Fruit fly (Drosophila melanogaster): ENCODE data around the gene CG7579.

Gene CG7579

DNA sequence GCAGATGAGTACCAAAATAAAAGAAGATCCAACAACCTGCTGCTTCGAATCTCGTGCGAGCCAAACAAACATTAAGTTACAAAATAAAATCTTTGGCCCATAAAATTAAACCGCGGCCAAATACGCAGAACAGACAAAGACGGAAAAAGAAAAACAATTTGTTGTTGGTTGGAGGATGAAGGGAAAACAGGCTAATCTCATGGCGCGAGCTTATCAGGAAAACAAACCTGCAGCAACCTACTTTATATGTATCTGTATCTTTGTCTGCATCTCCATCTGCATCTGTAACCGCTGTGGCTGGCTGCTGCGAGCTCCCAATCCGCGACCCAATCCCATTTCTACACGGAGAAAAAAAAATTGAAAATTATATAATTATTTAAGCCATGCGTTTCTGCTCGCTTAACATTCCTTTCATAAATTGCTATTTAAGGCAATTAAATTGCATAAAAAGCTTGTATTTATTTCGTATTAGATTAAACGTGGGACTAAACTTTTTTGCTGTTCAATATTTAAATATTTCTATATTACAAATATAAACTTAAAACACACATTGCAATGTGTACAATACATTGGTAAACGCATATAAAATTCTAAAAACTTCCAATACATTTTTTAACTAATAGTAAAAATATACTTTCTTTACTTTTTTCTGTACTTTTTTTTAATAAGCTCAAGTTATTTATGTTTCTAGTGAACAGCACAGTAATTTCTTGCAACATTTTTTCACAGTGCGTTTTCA, 9.7 kb upstream of the CG7579 start:
- no peak for TF ChIP-seq ovo (GFP tag; optimal IDR thresholded peaks at IDR 0.05)
- TF ChIP-seq CG7101 (tag; optimal IDR thresholded peaks at IDR 0.05) = no peak
- no peak for TF ChIP-seq pad (GFP tag; optimal IDR thresholded peaks at IDR 0.05)
- TF ChIP-seq CG1620 (GFP tag; optimal IDR thresholded peaks at IDR 0.05) = no peak
- TF ChIP-seq cic (GFP tag; optimal IDR thresholded peaks at IDR 0.05) = no peak
- TF ChIP-seq Mnt (GFP tag; optimal IDR thresholded peaks at IDR 0.05) = no peak
- no peak for TF ChIP-seq CG14711 (tag; optimal IDR thresholded peaks at IDR 0.05)
- TF ChIP-seq CG5204 (GFP tag; optimal IDR thresholded peaks at IDR 0.05) = no peak
- no peak for TF ChIP-seq Hr96 (GFP tag; optimal IDR thresholded peaks at IDR 0.05)

DNA sequence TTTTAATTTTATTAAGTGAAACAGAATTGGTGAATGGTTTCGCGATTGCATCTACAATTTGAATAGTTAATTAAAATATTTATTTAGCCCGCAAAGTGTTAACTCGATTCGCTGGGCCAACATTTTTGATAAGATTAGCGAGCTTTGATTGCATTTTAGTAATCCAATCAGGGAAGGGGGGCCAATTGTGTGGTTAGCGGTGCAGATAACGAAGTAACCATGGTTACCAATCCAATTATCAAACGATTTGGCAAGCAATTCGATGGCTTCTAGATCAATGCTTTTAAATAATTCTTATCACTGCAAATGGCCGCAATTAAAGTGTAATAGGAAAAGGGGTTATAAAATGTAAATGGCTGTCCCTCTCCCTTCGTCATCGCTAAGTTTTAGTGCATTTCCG, 9.1 kb upstream of the CG7579 start:
- TF ChIP-seq ovo (GFP tag; optimal IDR thresholded peaks at IDR 0.05) (no peak), tj (GFP tag; optimal IDR thresholded peaks at IDR 0.05) (no peak), CG12768 (GFP tag; optimal IDR thresholded peaks at IDR 0.05) (no peak), pad (GFP tag; optimal IDR thresholded peaks at IDR 0.05) (no peak), CG11617 (GFP tag; optimal IDR thresholded peaks at IDR 0.05) (no peak), CG7101 (tag; optimal IDR thresholded peaks at IDR 0.05) (no peak), kay (GFP tag; ENCODE audit: borderline replicate concordance) (no peak), Clk (GFP tag; optimal IDR thresholded peaks at IDR 0.05) (no peak), Mnt (GFP tag; optimal IDR thresholded peaks at IDR 0.05) (no peak), Crg-1 (GFP tag; optimal IDR thresholded peaks at IDR 0.05) (no peak), bab1 (GFP tag; optimal IDR thresholded peaks at IDR 0.05) (no peak), CG14711 (tag; optimal IDR thresholded peaks at IDR 0.05) (no peak), CG7045 (GFP tag; optimal IDR thresholded peaks at IDR 0.05) (no peak), Hr96 (GFP tag; optimal IDR thresholded peaks at IDR 0.05) (no peak), CG1620 (GFP tag; optimal IDR thresholded peaks at IDR 0.05) (no peak), toe (GFP tag; optimal IDR thresholded peaks at IDR 0.05) (no peak), CG33017 (tag; optimal IDR thresholded peaks at IDR 0.05) (no peak)

- TF ChIP-seq bab1 (GFP tag; optimal IDR thresholded peaks at IDR 0.05) = no peak
- no peak for TF ChIP-seq CG7045 (GFP tag; optimal IDR thresholded peaks at IDR 0.05)
- no peak for TF ChIP-seq CG14711 (tag; optimal IDR thresholded peaks at IDR 0.05)
- TF ChIP-seq CG33017 (tag; optimal IDR thresholded peaks at IDR 0.05) = no peak
- TF ChIP-seq Clk (GFP tag; optimal IDR thresholded peaks at IDR 0.05) = no peak
- no peak for TF ChIP-seq cnc (optimal IDR thresholded peaks at IDR 0.05)
- TF ChIP-seq CG11617 (GFP tag; optimal IDR thresholded peaks at IDR 0.05) = no peak
- TF ChIP-seq cic (GFP tag; optimal IDR thresholded peaks at IDR 0.05) = no peak
- no peak for TF ChIP-seq Crg-1 (GFP tag; optimal IDR thresholded peaks at IDR 0.05)
- no peak for TF ChIP-seq toe (GFP tag; optimal IDR thresholded peaks at IDR 0.05)
Observed at dm6 chr3L:15691968-15692367, 8.7 kb upstream of the CG7579 start, which contains the start of gene CG34451. Gene CG34451, minus strand, starts transcription at chr3L:15692068.

- no peak for TF ChIP-seq bab1 (GFP tag; optimal IDR thresholded peaks at IDR 0.05)
- TF ChIP-seq Mnt (GFP tag; optimal IDR thresholded peaks at IDR 0.05) = no peak
- TF ChIP-seq CG14711 (tag; optimal IDR thresholded peaks at IDR 0.05) = no peak
- TF ChIP-seq ovo (GFP tag; optimal IDR thresholded peaks at IDR 0.05) = no peak
- no peak for TF ChIP-seq cnc (optimal IDR thresholded peaks at IDR 0.05)
- TF ChIP-seq tj (GFP tag; optimal IDR thresholded peaks at IDR 0.05) = no peak
- no peak for TF ChIP-seq Hr96 (GFP tag; optimal IDR thresholded peaks at IDR 0.05)
- no peak for TF ChIP-seq cic (GFP tag; optimal IDR thresholded peaks at IDR 0.05)
- TF ChIP-seq CG7045 (GFP tag; optimal IDR thresholded peaks at IDR 0.05) = no peak
- TF ChIP-seq CG5204 (GFP tag; optimal IDR thresholded peaks at IDR 0.05) = no peak
- TF ChIP-seq Crg-1 (GFP tag; optimal IDR thresholded peaks at IDR 0.05) = no peak
Observed at dm6 chr3L:15690711-15691591, 7.7 kb upstream of the CG7579 start.

DNA sequence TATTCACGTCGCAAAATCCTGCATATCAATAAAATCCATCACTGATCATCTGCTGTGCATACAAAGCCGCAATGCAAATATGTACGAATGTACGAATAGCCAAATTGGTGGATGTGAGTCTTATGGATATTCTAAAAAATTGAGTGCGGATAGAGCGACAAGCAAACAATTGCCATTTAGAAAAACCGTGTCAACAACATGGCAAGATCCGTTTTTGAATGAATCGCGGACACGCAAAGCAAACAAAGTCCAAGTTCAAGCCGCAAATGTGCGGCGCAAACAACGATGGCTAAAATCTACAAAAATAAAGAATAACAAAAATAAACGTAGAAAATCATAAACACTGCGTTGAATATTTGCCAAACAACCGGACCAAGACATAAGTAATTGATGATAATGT, 6.3 kb upstream of the CG7579 start:
- TF ChIP-seq CG1620 (GFP tag; optimal IDR thresholded peaks at IDR 0.05) (no peak), CG5204 (GFP tag; optimal IDR thresholded peaks at IDR 0.05) (no peak), Mnt (GFP tag; optimal IDR thresholded peaks at IDR 0.05) (no peak), Clk (GFP tag; optimal IDR thresholded peaks at IDR 0.05) (no peak), cnc (optimal IDR thresholded peaks at IDR 0.05) (no peak), CG12768 (GFP tag; optimal IDR thresholded peaks at IDR 0.05) (no peak), ovo (GFP tag; optimal IDR thresholded peaks at IDR 0.05) (no peak), CG7101 (tag; optimal IDR thresholded peaks at IDR 0.05) (no peak)

dm6 chr3L:15687802-15688201, 4.6 kb upstream of the CG7579 start, which contains the start of gene CG34452:
Gene CG34452, minus strand, starts transcription at chr3L:15687902.
- TF ChIP-seq cic (GFP tag; optimal IDR thresholded peaks at IDR 0.05) (no peak), cnc (optimal IDR thresholded peaks at IDR 0.05) (no peak), kay (GFP tag; ENCODE audit: borderline replicate concordance) (no peak), Mnt (GFP tag; optimal IDR thresholded peaks at IDR 0.05) (no peak), CG7101 (tag; optimal IDR thresholded peaks at IDR 0.05) (no peak), ovo (GFP tag; optimal IDR thresholded peaks at IDR 0.05) (no peak), Hr96 (GFP tag; optimal IDR thresholded peaks at IDR 0.05) (no peak), CG1620 (GFP tag; optimal IDR thresholded peaks at IDR 0.05) (no peak), pad (GFP tag; optimal IDR thresholded peaks at IDR 0.05) (no peak), CG11617 (GFP tag; optimal IDR thresholded peaks at IDR 0.05) (no peak), CG14711 (tag; optimal IDR thresholded peaks at IDR 0.05) (no peak), toe (GFP tag; optimal IDR thresholded peaks at IDR 0.05) (no peak), bab1 (GFP tag; optimal IDR thresholded peaks at IDR 0.05) (no peak)
